Fruit fly (Drosophila melanogaster): Measurements from ENCODE around the gene Rok.
A peak's percentile ranks its signal among the peaks of the same experiment; 100 is the strongest.

DNA sequence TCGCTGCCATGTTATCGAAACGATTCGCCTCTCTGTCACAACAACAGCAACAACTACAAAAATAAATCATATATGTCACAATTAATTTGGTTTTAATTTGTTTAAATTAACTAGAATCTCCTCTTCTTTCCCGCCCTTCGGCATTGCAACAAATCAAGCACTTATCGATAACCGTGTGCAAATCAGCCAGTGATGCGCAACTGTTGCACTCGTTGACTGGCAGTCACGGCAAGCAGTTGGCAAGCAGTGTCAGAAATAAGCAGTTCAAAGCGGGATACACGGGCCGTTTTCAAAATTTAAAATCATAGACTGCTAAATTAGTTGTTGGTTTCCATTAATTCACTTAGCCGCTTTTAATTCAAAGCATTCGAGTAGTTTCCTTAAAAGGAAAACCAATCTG lies 46.6 kb upstream of the Rok start, which contains the start of gene Axs:
- TF ChIP-seq CG8478 (optimal IDR thresholded peaks at IDR 0.05) (no peak), CTCF (optimal IDR thresholded peaks at IDR 0.05) (peak; percentile 31 to 49)

Measured in S2 (cell line).